Fruit fly (Drosophila melanogaster): ENCODE results near the gene Atac1.

The Atac1 gene

DNA sequence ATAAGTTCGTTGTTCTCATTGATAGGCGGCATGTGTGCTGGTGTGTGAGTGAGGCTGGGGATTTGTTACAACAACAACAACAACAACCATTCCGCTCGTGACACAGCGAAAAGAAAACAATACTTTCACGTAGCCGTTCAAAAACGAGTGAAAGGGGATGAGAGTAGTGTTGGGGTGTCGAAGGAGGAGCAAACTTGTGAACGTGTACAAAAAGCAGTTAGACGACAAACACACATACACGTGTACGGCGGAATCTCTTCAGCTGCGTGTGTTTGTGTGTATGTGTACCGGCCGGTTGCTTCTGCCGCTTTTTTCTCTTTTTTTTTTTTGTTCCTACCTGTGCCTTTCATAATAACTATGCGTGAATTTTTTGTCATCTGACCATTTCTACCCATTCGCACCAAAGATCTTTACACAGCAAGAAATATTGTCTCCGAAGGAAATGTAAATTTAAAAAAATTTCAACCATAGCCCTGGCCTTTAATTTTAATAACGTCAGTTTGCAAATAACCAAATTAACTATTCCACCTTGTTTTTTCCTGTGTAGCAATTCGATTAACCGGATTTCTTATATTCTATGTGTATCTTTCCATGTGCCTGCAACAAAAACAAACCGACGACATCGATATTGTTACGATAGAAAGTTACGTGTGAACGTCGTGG lies 37.9 kb downstream of the Atac1 start (continued):
- peak; percentile 71 for TF ChIP-seq CG9727 (GFP tag; optimal IDR thresholded peaks at IDR 0.05)
- TF ChIP-seq CG4360 (GFP tag; IDR thresholded peaks at IDR 0.05): peak; percentile 96
- no peak for TF ChIP-seq Bdp1 (GFP tag; optimal IDR thresholded peaks at IDR 0.05)
- no peak for TF ChIP-seq cas (GFP tag; IDR thresholded peaks at IDR 0.05)
- peak; percentile 61 for TF ChIP-seq zfh2 (GFP tag; optimal IDR thresholded peaks at IDR 0.05)
- no peak for TF ChIP-seq insv (GFP tag; optimal IDR thresholded peaks at IDR 0.05)
- peak; percentile 61 for TF ChIP-seq gcm (GFP tag; optimal IDR thresholded peaks at IDR 0.05)
- TF ChIP-seq NC2β (GFP tag; optimal IDR thresholded peaks at IDR 0.05): peak; percentile 61
- TF ChIP-seq CG14050 (GFP tag; IDR thresholded peaks at IDR 0.05): no peak
- no peak for TF ChIP-seq nerfin-2 (GFP tag; IDR thresholded peaks at IDR 0.05; ENCODE audit: partially characterized antibody)
- TF ChIP-seq Scr (GFP tag; IDR thresholded peaks at IDR 0.05; ENCODE audit: partially characterized antibody): no peak
- peak; percentile 13 for TF ChIP-seq odd (GFP tag; optimal IDR thresholded peaks at IDR 0.05)
- TF ChIP-seq CG13296 (GFP tag; optimal IDR thresholded peaks at IDR 0.05): peak; percentile 26
- no peak for TF ChIP-seq pb (GFP tag; optimal IDR thresholded peaks at IDR 0.05)
- 0 out of 2 replicates have a peak, but pooled peaks have one; percentile 29 for TF ChIP-seq Nf-YA (GFP tag; IDR thresholded peaks at IDR 0.05)
- TF ChIP-seq cg (GFP tag; optimal IDR thresholded peaks at IDR 0.05): peak; percentile 90
- no peak for TF ChIP-seq CG6791 (GFP tag; IDR thresholded peaks at IDR 0.05; ENCODE audit: partially characterized antibody)
- TF ChIP-seq CG16863 (GFP tag; optimal IDR thresholded peaks at IDR 0.05): peak; percentile 46
- peak; percentile 75; the same call in 2 of the 3 replicates for TF ChIP-seq row (GFP tag; IDR thresholded peaks at IDR 0.05)
- peak; percentile 83 for TF ChIP-seq CG17359 (tag; optimal IDR thresholded peaks at IDR 0.05)
- no peak for TF ChIP-seq Oli (tag; optimal IDR thresholded peaks at IDR 0.05)
- no peak; the same call in none of the 3 replicates for TF ChIP-seq ase (GFP tag; IDR thresholded peaks at IDR 0.05)
- TF ChIP-seq HmgD (GFP tag; optimal IDR thresholded peaks at IDR 0.05): no peak
- TF ChIP-seq pita (GFP tag; optimal IDR thresholded peaks at IDR 0.05): no peak
- TF ChIP-seq CG31388 (GFP tag; optimal IDR thresholded peaks at IDR 0.05): no peak
- TF ChIP-seq Atf-2 (GFP tag; optimal IDR thresholded peaks at IDR 0.05): peak; percentile 64
- TF ChIP-seq CG11560 (tag; IDR thresholded peaks at IDR 0.05): no peak
- TF ChIP-seq CG34224 (GFP tag; IDR thresholded peaks at IDR 0.05; ENCODE audit: partially characterized antibody): no peak
- TF ChIP-seq grn (GFP tag; optimal IDR thresholded peaks at IDR 0.05): no peak
- TF ChIP-seq CG12659 (GFP tag; optimal IDR thresholded peaks at IDR 0.05): peak; percentile 52
- TF ChIP-seq D (optimal IDR thresholded peaks at IDR 0.05): no peak
- TF ChIP-seq D (GFP tag; optimal IDR thresholded peaks at IDR 0.05): peak; percentile 60
- peak; percentile 47 for TF ChIP-seq Dad (GFP tag; optimal IDR thresholded peaks at IDR 0.05)
- TF ChIP-seq CG13123 (GFP tag; optimal IDR thresholded peaks at IDR 0.05): peak; percentile 19
- TF ChIP-seq YL-1 (GFP tag; optimal IDR thresholded peaks at IDR 0.05): no peak
- TF ChIP-seq CG3726 (GFP tag; IDR thresholded peaks at IDR 0.05): no peak
- TF ChIP-seq H15 (GFP tag; IDR thresholded peaks at IDR 0.05): no peak
- peak; percentile 69 for TF ChIP-seq CG6254 (GFP tag; optimal IDR thresholded peaks at IDR 0.05)
- no peak for TF ChIP-seq TFAM (GFP tag; optimal IDR thresholded peaks at IDR 0.05)
- peak; percentile 57 for TF ChIP-seq pum (GFP tag; optimal IDR thresholded peaks at IDR 0.05)
- no peak for TF ChIP-seq ab (GFP tag; optimal IDR thresholded peaks at IDR 0.05)
- peak; percentile 64 for TF ChIP-seq ems (GFP tag; optimal IDR thresholded peaks at IDR 0.05)
